Fruit fly (Drosophila melanogaster) whole organism, wandering third instar larva: ENCODE measurements around the gene CG14627.

ENCODE experiments used
- lola ChIP-seq: fragments of >200 bp; optimal IDR thresholded peaks from 2 replicates; lab custom pipeline; 2017; ENCODE audit warnings: missing biosample characterization, missing genetic modification characterization
- psq ChIP-seq: fragments of 200-800 bp; sonication (Bioruptor generic); optimal IDR thresholded peaks from 3 replicates; lab custom pipeline; 2017; ENCODE audit warnings: missing biosample characterization, mild to moderate bottlenecking, missing genetic modification characterization, moderate library complexity

The CG14627 gene

dm6 chrX:1232533-1233212 is 51.3 kb downstream of the CG14627 start:
- no peak for TF ChIP-seq lola (GFP tag; lab: Kevin White, UChicago)
- peak; percentile 21 for TF ChIP-seq psq (GFP tag; lab: Kevin White, UChicago)
